Worm (Caenorhabditis elegans) whole organism, mixed stage, embryonic: ENCODE data around the gene hil-2.

ENCODE experiments used
- cnd-1 ChIP-seq: fragments of 200-800 bp; sonication (Bioruptor generic); optimal IDR thresholded peaks from 2 replicates; lab custom pipeline; 2018; ENCODE audit warnings: mild to moderate bottlenecking, missing genetic modification characterization, missing compliant biosample characterization
- hlh-1 ChIP-seq: fragments of 150-350 bp; optimal IDR thresholded peaks from 2 replicates; lab custom pipeline; 2014; ENCODE audit warnings: missing biosample characterization, missing genetic modification reagents, missing genetic modification characterization
- lin-13 ChIP-seq: fragments of 150-350 bp; optimal IDR thresholded peaks from 2 replicates; lab custom pipeline; 2014; ENCODE audit warnings: missing biosample characterization, missing genetic modification characterization
- nhr-28 ChIP-seq: fragments of 150-350 bp; optimal IDR thresholded peaks from 2 replicates; lab custom pipeline; 2014; ENCODE audit warnings: missing biosample characterization, missing genetic modification characterization
- unc-39 ChIP-seq: fragments of 150-350 bp; optimal IDR thresholded peaks from 2 replicates; lab custom pipeline; 2014; ENCODE audit warnings: missing biosample characterization, missing genetic modification characterization

DNA sequence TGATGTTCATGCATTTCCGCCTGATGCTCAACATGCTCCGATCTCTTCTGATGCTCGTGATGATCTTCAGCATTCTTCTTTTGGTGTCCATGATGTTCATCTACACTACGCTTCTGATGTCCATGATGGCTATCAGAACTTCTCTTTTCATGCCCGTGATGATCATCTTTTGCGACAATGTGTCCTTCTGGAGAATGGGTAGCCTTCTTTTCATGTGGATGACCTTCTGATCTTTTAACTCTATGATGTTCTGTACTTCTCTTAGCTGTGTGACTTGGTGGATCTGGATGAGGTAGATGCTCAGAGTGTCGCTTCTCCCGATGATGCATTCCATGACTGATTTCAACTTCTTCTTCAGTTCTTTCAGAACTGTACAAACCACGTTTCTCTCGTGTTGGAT, 35.1 kb upstream of the hil-2 start:
- TF ChIP-seq hlh-1 = no peak
- TF ChIP-seq nhr-28 (tag; lab: Kevin White, UChicago) = no peak
- TF ChIP-seq unc-39 (tag; lab: Kevin White, UChicago) = no peak
- TF ChIP-seq lin-13 (tag; lab: Kevin White, UChicago) = no peak
- no peak for TF ChIP-seq cnd-1
